Worm (Caenorhabditis elegans) whole organism, midembryonic: Measurements from ENCODE around the gene Y116F11B.13.

Experiments
- T22C8.4 ChIP-seq: fragments of 200-800 bp; sonication (Bioruptor generic); IDR thresholded peaks from 2 replicates; pipeline ENCODE4 v1.3.6; 2022; ENCODE audit warnings: missing genetic modification characterization, missing compliant biosample characterization
- cog-1 ChIP-seq: sonication (generic microtip); optimal IDR thresholded peaks from 2 replicates; lab custom pipeline; 2016; ENCODE audit warnings: missing genetic modification characterization, missing compliant biosample characterization
- flt-1 ChIP-seq: fragments of 200-800 bp; sonication (Bioruptor generic); IDR thresholded peaks from 2 replicates; pipeline ENCODE4 v1.3.6; 2022; ENCODE audit warnings: missing genetic modification characterization, missing compliant biosample characterization
- klf-2 ChIP-seq: fragments of 200-800 bp; sonication (Bioruptor generic); conservative IDR thresholded peaks from 2 replicates; pipeline ENCODE4 v1.3.6; 2022; ENCODE audit warnings: missing genetic modification reagents, missing genetic modification characterization, missing compliant biosample characterization
- med-1 ChIP-seq: sonication (generic microtip); optimal IDR thresholded peaks from 2 replicates; lab custom pipeline; 2017; ENCODE audit warnings: missing genetic modification characterization, mild to moderate bottlenecking, missing compliant biosample characterization, antibody characterized with exemption, missing genetic modification reagents; ENCODE audit not compliant: insufficient read depth
- ref-1 ChIP-seq: fragments of 200-800 bp; sonication (Bioruptor generic); conservative IDR thresholded peaks from 2 replicates; pipeline ENCODE4 v1.3.6; 2022; ENCODE audit warnings: missing genetic modification reagents, missing genetic modification characterization, missing compliant biosample characterization
- tab-1 ChIP-seq: fragments of 200-800 bp; sonication (Bioruptor generic); IDR thresholded peaks from 2 replicates; pipeline ENCODE4 v1.3.6; 2022; ENCODE audit warnings: missing genetic modification characterization, missing compliant biosample characterization
- ztf-23 ChIP-seq: fragments of 200-800 bp; sonication (Bioruptor generic); IDR thresholded peaks from 2 replicates; pipeline ENCODE4 v1.3.6; 2022; ENCODE audit warnings: missing genetic modification reagents, missing genetic modification characterization, missing compliant biosample characterization
- ztf-29 ChIP-seq: fragments of 200-800 bp; sonication (Bioruptor generic); IDR thresholded peaks from 2 replicates; pipeline ENCODE4 v1.3.6; 2022; ENCODE audit warnings: missing genetic modification reagents, missing genetic modification characterization, missing compliant biosample characterization

Y116F11B.13 gene

DNA sequence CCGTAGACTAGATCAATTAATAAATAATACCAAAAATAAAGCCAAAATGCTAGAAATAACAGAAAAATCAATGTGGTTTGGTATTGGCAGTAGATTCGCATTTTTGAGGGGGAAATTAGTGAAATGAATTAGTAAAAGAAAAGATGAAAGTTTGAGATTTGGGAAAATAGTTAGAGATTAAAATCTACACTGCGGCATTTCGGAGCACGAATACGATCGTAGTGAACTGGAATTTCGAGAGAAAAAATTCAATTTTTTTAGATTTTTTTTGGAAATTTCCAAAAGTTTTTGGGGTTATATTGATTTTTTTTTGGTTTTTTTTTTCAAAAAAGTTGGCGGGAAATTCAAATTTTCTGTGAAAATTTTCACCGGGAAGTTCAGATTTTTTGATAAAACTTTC, 15.1 kb upstream of the Y116F11B.13 start, which contains the start of gene Y116F11B.9:
TSS of gene Y116F11B.9 (minus strand) at position 101 of the 400 bp plus-strand sequence.
- TF ChIP-seq med-1 (no peak), klf-2 (GFP tag; lab: Robert Waterston, UW) (no peak), T22C8.4 (no peak), ref-1 (GFP tag; lab: Robert Waterston, UW) (no peak), ztf-29 (GFP tag; lab: Robert Waterston, UW) (no peak), flt-1 (GFP tag; lab: Robert Waterston, UW) (no peak), cog-1 (no peak), tab-1 (GFP tag; lab: Robert Waterston, UW) (no peak), ztf-23 (no peak)

DNA sequence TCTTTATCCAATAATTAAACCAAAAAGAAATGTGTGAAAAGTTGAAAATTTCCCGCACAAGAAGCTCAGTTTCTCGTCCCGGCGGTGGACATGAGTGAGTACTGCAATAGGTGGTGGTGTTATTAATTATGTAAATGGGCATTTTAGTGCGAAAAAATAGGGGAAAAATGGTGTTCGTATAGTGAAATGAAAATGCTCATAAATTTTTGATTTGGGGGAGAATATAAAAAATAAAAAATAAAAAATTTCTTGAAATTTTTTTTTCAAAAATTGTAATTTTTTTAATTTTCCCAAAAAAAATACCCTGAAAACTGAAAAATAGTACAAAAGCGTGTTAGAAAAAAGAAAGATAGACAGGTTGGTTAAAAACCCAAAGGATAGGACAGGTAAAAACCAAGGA, 12.2 kb downstream of the Y116F11B.13 start, which contains the start of gene gly-4:
TSS of gene gly-4 (minus strand) at position 101 of the 400 bp plus-strand sequence.
- no peak for TF ChIP-seq cog-1
- TF ChIP-seq flt-1 (GFP tag; lab: Robert Waterston, UW) = no peak
- TF ChIP-seq ztf-23 = no peak
- TF ChIP-seq ref-1 (GFP tag; lab: Robert Waterston, UW) = no peak
- TF ChIP-seq med-1 = no peak
- no peak for TF ChIP-seq tab-1 (GFP tag; lab: Robert Waterston, UW)
- TF ChIP-seq klf-2 (GFP tag; lab: Robert Waterston, UW) = no peak
- TF ChIP-seq ztf-29 (GFP tag; lab: Robert Waterston, UW) = no peak

DNA sequence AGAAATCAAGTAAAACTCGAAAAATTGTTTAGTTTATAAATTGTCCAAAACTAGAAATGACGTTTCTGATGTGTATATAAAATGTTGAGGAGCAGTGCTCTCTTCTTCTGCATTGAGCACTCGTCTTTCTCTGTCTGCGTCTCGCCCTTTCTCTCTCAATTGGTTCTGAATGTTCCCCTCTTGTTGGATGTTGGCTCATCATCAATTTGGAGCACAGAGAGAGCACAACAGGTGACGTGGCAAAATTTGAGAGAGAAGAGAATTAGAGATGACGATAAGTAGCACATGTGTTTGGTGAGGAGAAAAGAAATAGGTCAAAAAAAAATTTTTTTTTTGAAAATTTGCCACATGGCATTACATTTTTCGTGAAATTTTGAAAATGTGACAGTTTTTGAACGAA, 14.5 kb downstream of the Y116F11B.13 start:
- TF ChIP-seq ztf-23 = no peak
- TF ChIP-seq cog-1 = peak; percentile 23

DNA sequence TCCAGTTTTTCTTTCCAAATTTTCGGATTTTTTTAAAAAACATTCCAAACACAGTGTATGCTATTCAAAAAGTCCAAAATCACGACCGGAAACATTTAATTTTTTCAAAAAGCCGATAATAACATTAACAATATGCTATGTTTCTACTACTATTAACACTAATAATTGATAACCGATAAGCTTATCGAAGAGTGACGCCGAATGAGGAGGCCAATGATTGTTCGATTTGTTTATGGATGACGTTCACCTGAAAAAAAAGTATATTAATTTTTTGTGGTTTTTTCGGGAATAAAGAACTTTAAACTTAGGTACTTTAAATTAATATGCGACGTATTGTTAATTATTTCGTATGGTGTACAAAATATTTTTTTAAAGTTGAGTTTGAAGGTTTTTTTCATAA, 15.0 kb downstream of the Y116F11B.13 start:
- TF ChIP-seq ztf-23 = no peak
- no peak for TF ChIP-seq klf-2 (GFP tag; lab: Robert Waterston, UW)
- TF ChIP-seq cog-1 = no peak
- TF ChIP-seq ztf-29 (GFP tag; lab: Robert Waterston, UW) = no peak
- TF ChIP-seq ref-1 (GFP tag; lab: Robert Waterston, UW) = no peak
- no peak for TF ChIP-seq flt-1 (GFP tag; lab: Robert Waterston, UW)
- no peak for TF ChIP-seq tab-1 (GFP tag; lab: Robert Waterston, UW)
- TF ChIP-seq T22C8.4 = no peak
- no peak for TF ChIP-seq med-1

DNA sequence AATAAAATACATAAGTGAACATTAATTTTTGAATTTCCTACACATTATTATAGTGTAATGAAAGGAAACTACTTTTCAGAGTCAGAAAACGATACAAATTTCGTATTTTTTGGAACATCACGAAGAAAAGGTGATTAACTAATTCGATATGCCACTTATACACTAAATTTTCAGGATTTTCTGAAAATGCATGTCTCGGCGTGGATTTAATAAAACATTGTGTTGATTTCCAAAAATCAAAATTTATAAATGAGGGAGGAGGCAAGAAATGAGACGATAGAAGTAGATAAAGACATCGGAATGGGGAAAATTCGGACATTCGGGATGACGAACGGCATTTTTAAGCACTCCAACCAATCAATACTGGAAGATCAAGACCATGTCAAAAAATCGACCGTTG, 16.2 kb downstream of the Y116F11B.13 start, which contains the start of gene Y116F11B.14:
TSS of gene Y116F11B.14 (plus strand) at position 301 of the 400 bp plus-strand sequence.
- TF ChIP-seq med-1 (no peak), tab-1 (GFP tag; lab: Robert Waterston, UW) (no peak), flt-1 (GFP tag; lab: Robert Waterston, UW) (no peak), klf-2 (GFP tag; lab: Robert Waterston, UW) (no peak), T22C8.4 (no peak), ref-1 (GFP tag; lab: Robert Waterston, UW) (no peak), cog-1 (no peak), ztf-29 (GFP tag; lab: Robert Waterston, UW) (no peak), ztf-23 (no peak)

DNA sequence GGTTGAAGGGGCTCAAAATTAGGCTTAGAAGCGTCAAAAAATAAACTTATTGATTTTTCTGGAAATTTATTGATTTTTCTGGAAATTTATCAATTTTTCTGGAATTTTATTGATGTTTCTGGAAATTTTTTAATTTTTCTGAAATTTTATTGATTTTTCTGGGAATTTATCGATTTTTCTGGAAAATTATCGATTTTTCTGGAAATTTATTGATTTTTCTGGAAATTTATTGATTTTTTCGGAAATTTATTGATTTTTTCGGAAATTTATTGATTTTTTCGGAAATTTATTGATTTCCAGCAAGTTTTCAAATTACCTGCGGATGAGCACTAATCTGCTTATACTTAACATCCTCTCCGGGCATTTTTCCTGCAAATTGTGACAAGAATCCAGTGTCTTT, 18.8 kb downstream of the Y116F11B.13 start:
- no peak for TF ChIP-seq ztf-29 (GFP tag; lab: Robert Waterston, UW)
- TF ChIP-seq T22C8.4 = peak; percentile 92

DNA sequence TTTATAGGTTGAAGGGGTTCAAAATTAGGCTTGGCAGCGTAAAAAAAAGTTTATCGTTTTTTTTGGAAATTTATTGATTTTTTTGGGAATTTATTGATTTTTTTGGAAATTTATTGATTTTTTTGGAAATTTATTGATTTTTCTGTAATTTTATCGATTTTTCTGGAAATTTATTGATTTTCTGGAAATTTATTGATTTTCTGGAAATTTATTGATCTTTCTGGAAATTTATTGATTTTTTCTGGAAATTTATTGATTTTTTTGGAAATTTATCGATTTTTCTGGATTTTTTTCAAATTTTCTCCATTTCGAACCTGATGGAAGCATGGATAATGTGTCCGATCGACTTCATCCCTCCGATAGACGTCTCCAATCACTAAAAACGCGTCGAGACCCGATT, 21.8 kb downstream of the Y116F11B.13 start:
- peak; percentile 98 for TF ChIP-seq T22C8.4
- TF ChIP-seq ztf-23 = no peak
- no peak for TF ChIP-seq klf-2 (GFP tag; lab: Robert Waterston, UW)
- no peak for TF ChIP-seq ztf-29 (GFP tag; lab: Robert Waterston, UW)
- no peak for TF ChIP-seq cog-1

DNA sequence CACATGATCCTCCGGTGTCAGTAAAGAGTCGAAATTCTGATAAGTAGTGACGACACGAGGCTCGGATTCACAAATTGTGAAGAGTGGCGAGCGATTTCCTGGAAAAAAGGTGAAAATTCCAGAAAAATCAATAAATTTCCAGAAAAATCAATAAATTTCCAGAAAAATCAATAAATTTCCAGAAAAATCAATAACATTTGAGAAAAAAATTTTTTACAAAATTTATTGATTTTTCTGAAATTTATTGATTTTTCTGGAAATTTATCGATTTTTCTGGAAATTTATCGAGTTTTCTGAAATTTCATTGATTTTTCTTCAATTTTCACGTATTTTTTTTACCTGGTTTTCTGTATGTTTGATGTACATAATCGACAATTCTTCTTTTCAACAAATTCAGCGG, 23.0 kb downstream of the Y116F11B.13 start:
- TF ChIP-seq ref-1 (GFP tag; lab: Robert Waterston, UW) = no peak
- TF ChIP-seq ztf-23 = no peak
- no peak for TF ChIP-seq klf-2 (GFP tag; lab: Robert Waterston, UW)
- peak; percentile 90 for TF ChIP-seq T22C8.4
- TF ChIP-seq ztf-29 (GFP tag; lab: Robert Waterston, UW) = no peak
- no peak for TF ChIP-seq med-1

DNA sequence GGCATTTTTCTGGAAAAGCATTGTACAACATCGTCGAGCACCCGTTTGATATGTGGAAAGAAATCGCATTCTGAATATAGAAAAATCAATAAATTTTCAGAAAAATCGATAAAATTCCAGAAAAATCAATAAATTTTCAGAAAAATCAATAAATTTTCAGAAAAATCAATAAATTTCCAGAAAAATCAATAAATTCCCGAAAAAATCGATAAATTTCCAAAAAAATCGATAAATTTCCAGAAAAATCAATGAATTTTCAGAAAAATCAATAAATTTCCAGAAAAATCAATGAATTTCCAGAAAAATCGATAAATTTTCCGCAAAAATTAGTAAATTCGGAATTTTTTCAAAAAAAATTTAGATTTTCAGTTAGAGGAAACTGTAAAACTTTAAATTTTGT, 24.3 kb downstream of the Y116F11B.13 start, which contains the start of gene fars-2:
TSS of gene fars-2 (minus strand) at position 70 of the 400 bp plus-strand sequence.
- no peak for TF ChIP-seq med-1
- TF ChIP-seq tab-1 (GFP tag; lab: Robert Waterston, UW) = no peak
- TF ChIP-seq ztf-29 (GFP tag; lab: Robert Waterston, UW) = no peak
- no peak for TF ChIP-seq cog-1
- TF ChIP-seq ztf-23 = no peak
- peak; percentile 92 for TF ChIP-seq T22C8.4

DNA sequence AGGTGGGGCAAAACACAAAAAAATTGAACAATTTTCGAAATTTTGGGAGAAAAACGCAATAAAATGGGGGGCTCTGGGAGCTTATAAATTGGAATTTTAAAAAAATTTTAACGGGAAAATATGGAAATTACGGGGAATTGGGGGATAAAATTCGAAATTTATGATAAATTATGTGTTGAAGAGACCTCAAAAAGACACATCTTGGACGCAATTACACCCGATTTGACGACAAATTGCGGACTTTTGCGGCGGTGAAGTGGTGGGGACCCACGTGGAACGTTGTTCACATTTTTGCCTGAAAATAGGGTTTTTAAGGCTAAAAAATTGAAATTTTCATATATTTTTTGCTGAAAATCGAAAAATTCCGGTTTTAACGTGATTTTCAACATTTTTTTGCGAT, 25.8 kb downstream of the Y116F11B.13 start:
- TF ChIP-seq ztf-23 = no peak
- no peak for TF ChIP-seq ref-1 (GFP tag; lab: Robert Waterston, UW)
- no peak for TF ChIP-seq tab-1 (GFP tag; lab: Robert Waterston, UW)
- no peak for TF ChIP-seq ztf-29 (GFP tag; lab: Robert Waterston, UW)
- no peak for TF ChIP-seq klf-2 (GFP tag; lab: Robert Waterston, UW)
- TF ChIP-seq cog-1 = no peak
- no peak for TF ChIP-seq T22C8.4
- no peak for TF ChIP-seq med-1
- no peak for TF ChIP-seq flt-1 (GFP tag; lab: Robert Waterston, UW)

DNA sequence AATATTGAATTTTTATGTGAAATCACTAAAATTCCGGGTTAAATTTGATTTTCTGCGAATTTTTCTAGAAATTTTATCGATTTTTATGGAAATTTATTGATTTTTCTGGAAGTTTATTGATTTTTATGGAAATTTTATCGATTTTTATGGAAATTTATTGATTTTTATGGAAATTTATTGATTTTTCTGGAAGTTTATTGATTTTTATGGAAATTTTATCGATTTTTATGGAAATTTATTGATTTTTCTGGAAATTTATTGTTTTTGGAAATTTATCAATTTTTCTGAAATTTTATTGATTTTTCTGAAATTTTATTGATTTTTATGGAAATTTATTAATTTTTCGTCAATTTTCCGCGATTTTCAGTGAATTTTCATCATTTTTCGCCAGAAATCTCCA, 26.4 kb downstream of the Y116F11B.13 start:
- TF ChIP-seq T22C8.4 = peak; percentile 90
